Fruit fly (Drosophila melanogaster): ENCODE data around the gene glo.

- TF ChIP-seq h (optimal IDR thresholded peaks at IDR 0.05) = no peak
- no peak for TF ChIP-seq psq (optimal IDR thresholded peaks at IDR 0.05)
These were observed 43.0 kb downstream of the glo start for dm6 chr3R:11776068-11776767.

All from Kc167 (cell line).